Fruit fly (Drosophila melanogaster): Measurements from ENCODE around the gene CG5418.

The CG5418 gene

DNA sequence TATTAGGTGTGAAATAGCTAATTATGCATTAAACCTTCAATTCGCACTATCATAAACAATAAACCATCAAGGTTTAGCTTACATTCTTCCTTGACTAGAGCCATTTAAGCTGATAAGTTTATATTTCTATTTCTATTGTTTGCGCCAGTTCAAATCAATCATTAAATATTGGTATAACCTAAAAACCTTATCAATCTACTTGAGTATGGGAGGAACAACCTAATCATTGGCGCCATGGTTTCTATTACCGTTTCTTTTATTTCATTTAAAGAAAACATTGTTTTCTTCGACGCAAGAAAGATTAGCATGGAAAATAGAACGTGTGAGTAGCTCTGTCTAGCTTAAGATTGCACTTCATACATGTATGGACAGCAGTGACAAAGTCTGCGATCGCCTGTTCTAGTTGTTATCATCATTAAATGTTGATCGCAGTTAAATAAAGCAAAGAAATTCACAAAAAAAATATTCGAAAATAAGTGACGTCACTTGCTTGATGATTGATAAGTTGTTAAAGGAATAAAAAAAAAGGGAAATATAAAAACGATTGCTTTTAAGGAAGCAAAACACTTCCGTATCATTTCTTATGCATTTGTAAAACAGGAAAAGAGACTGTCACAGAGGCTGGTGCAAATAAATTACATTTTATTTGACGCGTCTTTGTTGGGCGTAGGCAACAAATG lies 21.3 kb upstream of the CG5418 start (continued):
- TF ChIP-seq org-1 (GFP tag; optimal IDR thresholded peaks at IDR 0.05) (peak; percentile 16), Asciz (GFP tag; optimal IDR thresholded peaks at IDR 0.05) (peak; percentile 21), Med (GFP tag) (peak; percentile 58), inv (GFP tag; IDR thresholded peaks at IDR 0.05; ENCODE audit: partially characterized antibody) (no peak), sens (GFP tag) (peak; percentile 70), pum (GFP tag; optimal IDR thresholded peaks at IDR 0.05) (no peak), PHDP (tag; optimal IDR thresholded peaks at IDR 0.05) (no peak), ftz-f1 (GFP tag; optimal IDR thresholded peaks at IDR 0.05) (no peak), gsb (GFP tag; IDR thresholded peaks at IDR 0.05) (no peak), chinmo (GFP tag; IDR thresholded peaks at IDR 0.05; ENCODE audit: partially characterized antibody) (no peak), croc (GFP tag; conservative IDR thresholded peaks at IDR 0.05) (no peak), unpg (GFP tag; optimal IDR thresholded peaks at IDR 0.05) (no peak), CG3163 (GFP tag; optimal IDR thresholded peaks at IDR 0.05) (no peak), cato (GFP tag; optimal IDR thresholded peaks at IDR 0.05; ENCODE audit: borderline replicate concordance) (no peak), CG10267 (tag; optimal IDR thresholded peaks at IDR 0.05) (no peak), wek (GFP tag; optimal IDR thresholded peaks at IDR 0.05) (peak; percentile 24), chm (GFP tag; IDR thresholded peaks at IDR 0.05) (no peak)

DNA sequence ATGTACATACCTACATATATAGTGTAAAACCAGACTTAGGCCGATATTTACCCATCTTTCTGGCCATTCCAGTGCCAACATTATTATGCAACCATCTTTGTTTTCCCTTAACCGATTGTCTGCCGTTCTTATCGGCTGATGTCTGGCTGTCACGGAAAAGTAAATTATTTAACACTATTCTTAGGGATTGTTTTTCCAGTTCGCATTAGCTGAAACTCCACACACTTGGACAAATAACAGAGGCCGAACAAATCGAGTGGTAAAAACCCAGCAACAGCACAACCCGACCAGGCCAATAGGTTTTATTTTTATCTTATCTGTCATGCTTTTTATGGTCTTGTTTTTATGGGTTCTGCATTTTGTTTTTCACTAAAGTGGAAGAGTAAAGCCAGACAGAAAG lies 20.5 kb upstream of the CG5418 start:
- TF ChIP-seq mirr (GFP tag; optimal IDR thresholded peaks at IDR 0.05) (peak; percentile 60), sug (tag; optimal IDR thresholded peaks at IDR 0.05) (peak; percentile 33), CG3995 (GFP tag; optimal IDR thresholded peaks at IDR 0.05) (no peak), CG2199 (GFP tag; IDR thresholded peaks at IDR 0.05) (peak; percentile 85), pb (GFP tag; optimal IDR thresholded peaks at IDR 0.05) (no peak), Pdp1 (GFP tag; optimal IDR thresholded peaks at IDR 0.05) (peak in 1 of 2 experiments; percentile 88), Xbp1 (GFP tag; optimal IDR thresholded peaks at IDR 0.05) (no peak), pzg (GFP tag; optimal IDR thresholded peaks at IDR 0.05) (no peak), CG13894 (tag; optimal IDR thresholded peaks at IDR 0.05) (peak; percentile 26), Atf-2 (GFP tag; optimal IDR thresholded peaks at IDR 0.05) (no peak), Med (GFP tag) (peak; percentile 66), kni (GFP tag; optimal IDR thresholded peaks at IDR 0.05) (no peak), Fer1 (GFP tag; optimal IDR thresholded peaks at IDR 0.05) (peak; percentile 6), ci (GFP tag; IDR thresholded peaks at IDR 0.05) (peak; percentile 25; the same call in 1 of the 3 replicates), amos (GFP tag; IDR thresholded peaks at IDR 0.05; ENCODE audit: partially characterized antibody) (no peak; the same call in 1 of the 2 replicates), Gsc (GFP tag; IDR thresholded peaks at IDR 0.05) (no peak), CG15479 (GFP tag; optimal IDR thresholded peaks at IDR 0.05) (no peak), tll (GFP tag; optimal IDR thresholded peaks at IDR 0.05) (no peak), z (GFP tag; IDR thresholded peaks at IDR 0.05) (no peak), rib (GFP tag; IDR thresholded peaks at IDR 0.05) (no peak), CG9932 (GFP tag; IDR thresholded peaks at IDR 0.05) (no peak), Antp (GFP tag; optimal IDR thresholded peaks at IDR 0.05) (no peak), CG11085 (GFP tag; IDR thresholded peaks at IDR 0.05) (no peak), eve (GFP tag; optimal IDR thresholded peaks at IDR 0.05) (peak in 1 of 2 experiments; percentile 41), onecut (GFP tag; IDR thresholded peaks at IDR 0.05) (no peak), CG3281 (GFP tag; optimal IDR thresholded peaks at IDR 0.05) (peak; percentile 19), CG14050 (GFP tag; IDR thresholded peaks at IDR 0.05) (no peak), CG14014 (GFP tag; IDR thresholded peaks at IDR 0.05) (no peak; the same call in 1 of the 2 replicates), sob (GFP tag; IDR thresholded peaks at IDR 0.05) (no peak), CG10209 (GFP tag; optimal IDR thresholded peaks at IDR 0.05) (no peak), CG12769 (tag; optimal IDR thresholded peaks at IDR 0.05) (peak; percentile 36), CHES-1-like (GFP tag; optimal IDR thresholded peaks at IDR 0.05) (no peak), croc (GFP tag; conservative IDR thresholded peaks at IDR 0.05) (no peak), Myb (GFP tag; optimal IDR thresholded peaks at IDR 0.05) (no peak), NFAT (GFP tag; IDR thresholded peaks at IDR 0.05) (no peak)
